Worm (Caenorhabditis elegans): ENCODE results near the gene nlp-78.

Gene nlp-78

ce11 chrII:9177080-9177479 is 41.1 kb downstream of the nlp-78 start, which contains the start of the genes sec-5 and pir-1:
Gene sec-5 (minus strand): TSS chrII:9177152.
Gene pir-1 (plus strand): TSS chrII:9177300.
- TF ChIP-seq nhr-76 (tag; optimal IDR thresholded peaks at IDR 0.05), result no peak
- TF ChIP-seq pqm-1 (tag; optimal IDR thresholded peaks at IDR 0.05), result no peak
- no peak for TF ChIP-seq skn-1 (tag; optimal IDR thresholded peaks at IDR 0.05)
- TF ChIP-seq ZK546.5 (tag; optimal IDR thresholded peaks at IDR 0.05), result no peak
- no peak for TF ChIP-seq daf-12 (tag; optimal IDR thresholded peaks at IDR 0.05)
- TF ChIP-seq egl-27 (tag; optimal IDR thresholded peaks at IDR 0.05), result no peak
- peak; percentile 58 for TF ChIP-seq lin-15B (tag; optimal IDR thresholded peaks at IDR 0.05)
- TF ChIP-seq pha-4 (tag; optimal IDR thresholded peaks at IDR 0.05), result peak; percentile 82
- TF ChIP-seq fos-1 (tag; optimal IDR thresholded peaks at IDR 0.05), result no peak
- TF ChIP-seq elt-1 (tag; optimal IDR thresholded peaks at IDR 0.05), result no peak
- TF ChIP-seq fkh-2 (tag; optimal IDR thresholded peaks at IDR 0.05), result no peak
- TF ChIP-seq nhr-237 (tag; optimal IDR thresholded peaks at IDR 0.05), result no peak
- TF ChIP-seq ceh-9 (tag; optimal IDR thresholded peaks at IDR 0.05), result no peak
- no peak for TF ChIP-seq unc-62 (GFP tag; optimal IDR thresholded peaks at IDR 0.05)
- TF ChIP-seq nfya-1 (tag; optimal IDR thresholded peaks at IDR 0.05; ENCODE audit: insufficient read depth), result peak; percentile 45
- TF ChIP-seq ceh-16 (tag; optimal IDR thresholded peaks at IDR 0.05), result no peak
- TF ChIP-seq egl-5 (tag; optimal IDR thresholded peaks at IDR 0.05), result peak; percentile 40
- TF ChIP-seq nhr-23 (tag; optimal IDR thresholded peaks at IDR 0.05), result no peak
- TF ChIP-seq elt-2 (tag; optimal IDR thresholded peaks at IDR 0.05), result peak; percentile 16
- TF ChIP-seq R02D3.7 (tag; optimal IDR thresholded peaks at IDR 0.05), result no peak
- peak; percentile 23 for TF ChIP-seq hmg-11 (tag; optimal IDR thresholded peaks at IDR 0.05)
- no peak for TF ChIP-seq aly-2 (tag; optimal IDR thresholded peaks at IDR 0.05)
- no peak for TF ChIP-seq nhr-12 (tag; optimal IDR thresholded peaks at IDR 0.05)
- no peak for TF ChIP-seq fkh-10 (GFP tag; optimal IDR thresholded peaks at IDR 0.05)
- no peak for TF ChIP-seq lsy-12 (tag; optimal IDR thresholded peaks at IDR 0.05)
- TF ChIP-seq nhr-67 (tag; optimal IDR thresholded peaks at IDR 0.05), result no peak
- peak; percentile 48 for TF ChIP-seq lin-39 (tag; optimal IDR thresholded peaks at IDR 0.05)
- TF ChIP-seq ztf-11 (tag; optimal IDR thresholded peaks at IDR 0.05), result no peak
- no peak for TF ChIP-seq mml-1 (tag; optimal IDR thresholded peaks at IDR 0.05)
- no peak for TF ChIP-seq unc-39 (tag; optimal IDR thresholded peaks at IDR 0.05)
- TF ChIP-seq nhr-28 (tag; optimal IDR thresholded peaks at IDR 0.05), result no peak
- no peak for TF ChIP-seq zag-1 (tag; optimal IDR thresholded peaks at IDR 0.05)
- no peak for TF ChIP-seq nhr-25 (tag; optimal IDR thresholded peaks at IDR 0.05)
- TF ChIP-seq snpc-4 (tag; optimal IDR thresholded peaks at IDR 0.05), result no peak
- no peak for TF ChIP-seq jun-1 (tag; optimal IDR thresholded peaks at IDR 0.05)

ce11 chrII:9178811-9179210 is 42.8 kb downstream of the nlp-78 start:
- TF ChIP-seq ceh-16 (tag; optimal IDR thresholded peaks at IDR 0.05), result no peak
- no peak for TF ChIP-seq pha-4 (tag; optimal IDR thresholded peaks at IDR 0.05)
- no peak for TF ChIP-seq ceh-82 (tag; optimal IDR thresholded peaks at IDR 0.05)
- TF ChIP-seq skn-1 (tag; optimal IDR thresholded peaks at IDR 0.05), result no peak
- no peak for TF ChIP-seq ztf-4 (tag; optimal IDR thresholded peaks at IDR 0.05)
- TF ChIP-seq mdl-1 (tag; optimal IDR thresholded peaks at IDR 0.05), result no peak
- no peak for TF ChIP-seq nhr-77 (tag; optimal IDR thresholded peaks at IDR 0.05)
- no peak for TF ChIP-seq unc-39 (tag; optimal IDR thresholded peaks at IDR 0.05)

- TF ChIP-seq pqm-1 (tag; optimal IDR thresholded peaks at IDR 0.05), result peak; percentile 51
- TF ChIP-seq pha-4 (tag; optimal IDR thresholded peaks at IDR 0.05), result peak; percentile 48
- peak; percentile 60 for TF ChIP-seq elt-2 (tag; optimal IDR thresholded peaks at IDR 0.05)
- no peak for TF ChIP-seq ama-1 (optimal IDR thresholded peaks at IDR 0.05)
- TF ChIP-seq tbx-2 (tag; optimal IDR thresholded peaks at IDR 0.05), result no peak
- TF ChIP-seq lin-39 (tag; optimal IDR thresholded peaks at IDR 0.05), result no peak
Observed at ce11 chrII:9181155-9181554, 45.2 kb downstream of the nlp-78 start.

ce11 chrII:9185915-9186314 is 49.9 kb downstream of the nlp-78 start:
- TF ChIP-seq ceh-9 (tag; optimal IDR thresholded peaks at IDR 0.05), result no peak
- TF ChIP-seq pha-4 (tag; optimal IDR thresholded peaks at IDR 0.05), result peak; percentile 95
